Worm (Caenorhabditis elegans): ENCODE measurements around the gene cyl-1.
"Not testable (repeated sequence)": the region's sequence is repeated elsewhere in the genome, so short reads cannot be mapped to it uniquely, and the experiment has no call there.

cyl-1 gene

ce11 chrV:11993706-11994345 lies at the start of gene cyl-1, which contains the start of gene C52E4.7:
cyl-1 (minus strand) TSS chrV:11993723.
C52E4.7 (plus strand) TSS chrV:11994295.
- TF ChIP-seq unc-62 (GFP tag; optimal IDR thresholded peaks at IDR 0.05): no peak

ce11 chrV:12040823-12041606 lies 47.5 kb upstream of the cyl-1 start, which contains the start of the genes kup-1 and F10C2.4:
kup-1 (minus strand) TSS chrV:12040873.
F10C2.4 (plus strand) TSS chrV:12041556.
- TF ChIP-seq unc-62 (GFP tag; optimal IDR thresholded peaks at IDR 0.05): no peak

- TF ChIP-seq unc-62 (GFP tag; optimal IDR thresholded peaks at IDR 0.05): no peak
These were observed 46.2 kb upstream of the cyl-1 start for ce11 chrV:12039755-12040154.

- no peak for TF ChIP-seq unc-62 (GFP tag; optimal IDR thresholded peaks at IDR 0.05)
These were observed 45.3 kb upstream of the cyl-1 start for ce11 chrV:12038783-12039182.

- no peak for TF ChIP-seq unc-62 (GFP tag; optimal IDR thresholded peaks at IDR 0.05)
These were observed 44.8 kb upstream of the cyl-1 start for ce11 chrV:12038317-12038716.

- TF ChIP-seq unc-62 (GFP tag; optimal IDR thresholded peaks at IDR 0.05): no peak
These were observed 44.4 kb upstream of the cyl-1 start for ce11 chrV:12037889-12038288.

ce11 chrV:12036129-12036528 lies 42.6 kb upstream of the cyl-1 start:
- TF ChIP-seq unc-62 (GFP tag; optimal IDR thresholded peaks at IDR 0.05): no peak

- TF ChIP-seq unc-62 (GFP tag; optimal IDR thresholded peaks at IDR 0.05): no peak
These were observed 40.3 kb upstream of the cyl-1 start for ce11 chrV:12033841-12034240.

ce11 chrV:12032060-12032459 lies 38.5 kb upstream of the cyl-1 start, which contains the start of gene pkc-1:
pkc-1 (minus strand) TSS chrV:12032160.
- no peak for TF ChIP-seq unc-62 (GFP tag; optimal IDR thresholded peaks at IDR 0.05)

ce11 chrV:12028151-12028550 lies 34.6 kb upstream of the cyl-1 start:
- TF ChIP-seq unc-62 (GFP tag; optimal IDR thresholded peaks at IDR 0.05): no peak

ce11 chrV:12026878-12027477 lies 33.5 kb upstream of the cyl-1 start:
- no peak for TF ChIP-seq unc-62 (GFP tag; optimal IDR thresholded peaks at IDR 0.05)

ce11 chrV:12025683-12026082 lies 32.2 kb upstream of the cyl-1 start:
- TF ChIP-seq unc-62 (GFP tag; optimal IDR thresholded peaks at IDR 0.05): no peak

- no peak for TF ChIP-seq unc-62 (GFP tag; optimal IDR thresholded peaks at IDR 0.05)
These were observed 30.8 kb upstream of the cyl-1 start for ce11 chrV:12024273-12024672.

- no peak for TF ChIP-seq unc-62 (GFP tag; optimal IDR thresholded peaks at IDR 0.05)
These were observed 27.4 kb upstream of the cyl-1 start for ce11 chrV:12020940-12021339.

ce11 chrV:12020026-12020425 lies 26.5 kb upstream of the cyl-1 start, which contains the start of gene F10C2.3:
F10C2.3 (plus strand) TSS chrV:12020326.
- TF ChIP-seq unc-62 (GFP tag; optimal IDR thresholded peaks at IDR 0.05): not testable (repeated sequence)

- no peak for TF ChIP-seq unc-62 (GFP tag; optimal IDR thresholded peaks at IDR 0.05)
These were observed 19.8 kb upstream of the cyl-1 start, which contains the start of gene add-2 for ce11 chrV:12013298-12013697. add-2 (minus strand) TSS chrV:12013406.
